Comparison of ENCODE assay signal across 1 fruit fly cellular context in genomic region chr3L:11708633-11709116, dm6.
TF ChIP-seq lines count a peak whose summit lies in the region.

Gene Ccdc56, plus strand, starts transcription at chr3L:11708979.
Gene mtTFB1, plus strand, starts transcription at chr3L:11708979.

TF ChIP-seq in whole organism, embryonic, 481 proteins besides CTCF, POLR2A, EP300 and RAD21 (continued from another document):
- TF ChIP-seq CG12391 (tag; optimal IDR thresholded peaks at IDR 0.05; lab: Kevin White, UChicago) (peak; percentile 29), Kr (GFP tag; optimal IDR thresholded peaks at IDR 0.05; lab: Kevin White, UChicago) (no peak), CG17359 (tag; optimal IDR thresholded peaks at IDR 0.05; lab: Kevin White, UChicago) (no peak), Xbp1 (GFP tag; optimal IDR thresholded peaks at IDR 0.05; lab: Kevin White, UChicago) (peak; percentile 1)
